Fruit fly (Drosophila melanogaster) whole organism, embryonic: ENCODE results near the gene BNIP3.
"Not testable (repeated sequence)": the region's sequence is repeated elsewhere in the genome, so short reads cannot be mapped to it uniquely, and the experiment has no call there.

Source experiments
- Abd-B ChIP-seq: fragments of 200-800 bp; sonication (Bioruptor generic); optimal IDR thresholded peaks from 2 replicates; lab custom pipeline; 2018; ENCODE audit warnings: missing biosample characterization, mild to moderate bottlenecking, missing genetic modification characterization, moderate library complexity
- Antp ChIP-seq: fragments of 200-800 bp; sonication (Bioruptor generic); optimal IDR thresholded peaks from 3 replicates; lab custom pipeline; 2016; ENCODE audit warnings: missing biosample characterization, missing genetic modification characterization
- CG1233 ChIP-seq: fragments of 200-800 bp; sonication (Bioruptor generic); optimal IDR thresholded peaks from 4 replicates; lab custom pipeline; 2018; ENCODE audit warnings: missing biosample characterization, mild to moderate bottlenecking, missing genetic modification characterization
- CG13894 ChIP-seq: fragments of 200-800 bp; sonication (Bioruptor generic); optimal IDR thresholded peaks from 3 replicates; lab custom pipeline; 2018; ENCODE audit warnings: missing biosample characterization, mild to moderate bottlenecking, missing genetic modification characterization, moderate library complexity
- CG14710 ChIP-seq: fragments of 200-800 bp; sonication (Bioruptor generic); optimal IDR thresholded peaks from 3 replicates; lab custom pipeline; 2019; ENCODE audit warnings: missing biosample characterization, mild to moderate bottlenecking, missing genetic modification characterization, moderate library complexity
- CG14860 ChIP-seq: fragments of 200-800 bp; sonication (Bioruptor generic); IDR thresholded peaks from 3 replicates; pipeline ENCODE4 v1.3.6; 2022; ENCODE audit warnings: missing biosample characterization, missing genetic modification characterization; ENCODE audit not compliant: partially characterized antibody
- CG17612 ChIP-seq: fragments of 200-800 bp; sonication (Bioruptor generic); IDR thresholded peaks from 2 replicates; pipeline ENCODE4 v1.3.6; 2022; ENCODE audit warnings: missing biosample characterization, missing genetic modification characterization
- CG17829 ChIP-seq: fragments of 200-800 bp; optimal IDR thresholded peaks from 2 replicates; lab custom pipeline; 2019; ENCODE audit warnings: missing biosample characterization, mild to moderate bottlenecking, missing genetic modification characterization, moderate library complexity
- CG18599 ChIP-seq: fragments of 200-800 bp; sonication (Bioruptor generic); optimal IDR thresholded peaks from 3 replicates; lab custom pipeline; 2017; ENCODE audit warnings: missing biosample characterization, missing genetic modification characterization, mild to moderate bottlenecking, moderate library complexity, missing genetic modification reagents
- CG2678 ChIP-seq: fragments of 200-800 bp; sonication (Bioruptor generic); optimal IDR thresholded peaks from 3 replicates; lab custom pipeline; 2019; ENCODE audit warnings: missing biosample characterization, mild to moderate bottlenecking, missing genetic modification characterization, moderate library complexity
- CG6654 ChIP-seq: fragments of 200-800 bp; sonication (Bioruptor generic); optimal IDR thresholded peaks from 2 replicates; lab custom pipeline; 2017; ENCODE audit warnings: missing biosample characterization, mild to moderate bottlenecking, missing genetic modification characterization
- CG7271 ChIP-seq: fragments of 200-800 bp; sonication (Bioruptor generic); optimal IDR thresholded peaks from 2 replicates; lab custom pipeline; 2018; ENCODE audit warnings: missing biosample characterization, mild to moderate bottlenecking, missing genetic modification characterization, moderate library complexity
- CG8281 ChIP-seq: fragments of 200-800 bp; sonication (Bioruptor generic); optimal IDR thresholded peaks from 2 replicates; lab custom pipeline; 2018; ENCODE audit warnings: missing biosample characterization, mild to moderate bottlenecking, missing genetic modification characterization, moderate library complexity
- CG8290 ChIP-seq, 3 experiments: fragments of 200-800 bp; sonication (Bioruptor generic); optimal IDR thresholded peaks; 2 replicates each; lab custom pipeline; 2016 to 2019; ENCODE audit warnings: missing biosample characterization in 3 of 3, missing genetic modification characterization in 3 of 3, mild to moderate bottlenecking in 2 of 3, moderate library complexity in 1 of 3
- Dll ChIP-seq: fragments of 200-800 bp; sonication (Bioruptor generic); IDR thresholded peaks from 4 replicates; pipeline ENCODE4 v1.3.6; 2022; ENCODE audit warnings: missing biosample characterization, missing genetic modification characterization; ENCODE audit not compliant: partially characterized antibody
- Dref ChIP-seq: fragments of 200-800 bp; sonication (Bioruptor generic); IDR thresholded peaks from 2 replicates; pipeline ENCODE4 v1.3.6; 2022; ENCODE audit warnings: missing biosample characterization, missing genetic modification characterization
- Ets65A ChIP-seq: fragments of 200-800 bp; sonication (Bioruptor generic); peaks from one replicate; lab custom pipeline; 2016; ENCODE audit warnings: missing biosample characterization, missing genetic modification characterization
- Meics ChIP-seq: fragments of 200-800 bp; sonication (Bioruptor generic); optimal IDR thresholded peaks from 2 replicates; lab custom pipeline; 2017; ENCODE audit warnings: missing biosample characterization, mild to moderate bottlenecking, missing genetic modification characterization
- Neu2 ChIP-seq: fragments of 200-800 bp; sonication (Bioruptor generic); optimal IDR thresholded peaks from 3 replicates; lab custom pipeline; 2016; ENCODE audit warnings: missing biosample characterization, missing genetic modification characterization, borderline replicate concordance
- Opbp ChIP-seq: fragments of 200-800 bp; sonication (Bioruptor generic); IDR thresholded peaks from 3 replicates; pipeline ENCODE4 v1.3.6; 2022; ENCODE audit warnings: missing biosample characterization, missing genetic modification characterization; ENCODE audit not compliant: partially characterized antibody
- Optix ChIP-seq: fragments of 200-800 bp; sonication (Bioruptor generic); IDR thresholded peaks from 3 replicates; pipeline ENCODE4 v1.3.6; 2022; ENCODE audit warnings: missing biosample characterization, missing genetic modification characterization
- Pdp1 ChIP-seq, 2 experiments: fragments of 200-800 bp; sonication (Bioruptor generic); optimal IDR thresholded peaks; 3 replicates each; lab custom pipeline; 2016; ENCODE audit warnings: missing biosample characterization in 2 of 2, missing genetic modification characterization in 2 of 2, mild to moderate bottlenecking in 1 of 2, moderate library complexity in 1 of 2
- Sox102F ChIP-seq: fragments of 200-800 bp; sonication (Bioruptor generic); optimal IDR thresholded peaks from 2 replicates; lab custom pipeline; 2018; ENCODE audit warnings: missing biosample characterization, mild to moderate bottlenecking, missing genetic modification characterization, moderate library complexity
- az2 ChIP-seq: fragments of 200-800 bp; sonication (Bioruptor generic); optimal IDR thresholded peaks from 3 replicates; lab custom pipeline; 2016; ENCODE audit warnings: missing biosample characterization, missing genetic modification characterization
- chinmo ChIP-seq: fragments of 200-800 bp; sonication (Bioruptor generic); IDR thresholded peaks from 4 replicates; pipeline ENCODE4 v1.3.6; 2022; ENCODE audit warnings: missing biosample characterization, missing genetic modification characterization; ENCODE audit not compliant: partially characterized antibody
- dpn ChIP-seq, 2 experiments: fragments of 200-800 bp; sonication (Bioruptor generic); optimal IDR thresholded peaks; 3 replicates each; lab custom pipeline; 2016; ENCODE audit warnings: missing biosample characterization in 2 of 2, missing genetic modification characterization in 2 of 2
- en ChIP-seq: fragments of 200-800 bp; sonication (Bioruptor generic); optimal IDR thresholded peaks from 2 replicates; lab custom pipeline; 2016; ENCODE audit warnings: missing biosample characterization, missing genetic modification characterization
- ewg ChIP-seq: fragments of 200-800 bp; sonication (Bioruptor generic); optimal IDR thresholded peaks from 3 replicates; lab custom pipeline; 2017; ENCODE audit warnings: mild to moderate bottlenecking, missing biosample characterization, missing genetic modification reagents, missing genetic modification characterization
- eyg ChIP-seq: fragments of 200-800 bp; sonication (Bioruptor generic); optimal IDR thresholded peaks from 3 replicates; lab custom pipeline; 2016; ENCODE audit warnings: missing biosample characterization, missing genetic modification characterization
- gem ChIP-seq: fragments of 200-800 bp; sonication (Bioruptor generic); optimal IDR thresholded peaks from 2 replicates; lab custom pipeline; 2019; ENCODE audit warnings: missing biosample characterization, mild to moderate bottlenecking, missing genetic modification characterization, moderate library complexity
- ham ChIP-seq: fragments of 200-800 bp; sonication (Bioruptor generic); IDR thresholded peaks from 2 replicates; pipeline ENCODE4 v1.3.6; 2022; ENCODE audit warnings: missing biosample characterization, missing genetic modification characterization
- knrl ChIP-seq: fragments of 200-800 bp; sonication (Bioruptor generic); IDR thresholded peaks from 3 replicates; pipeline ENCODE4 v1.3.6; 2022; ENCODE audit warnings: missing biosample characterization, missing genetic modification characterization; ENCODE audit not compliant: partially characterized antibody
- lola ChIP-seq, 3 experiments: fragments of >200 bp in 2 of 3; fragments of 200-800 bp in 1 of 3; sonication (Bioruptor generic) in 1 of 3; optimal IDR thresholded peaks; 2 replicates each; lab custom pipeline; 2017 to 2019; ENCODE audit warnings: missing biosample characterization in 3 of 3, missing genetic modification characterization in 3 of 3, mild to moderate bottlenecking in 1 of 3, moderate library complexity in 1 of 3
- lov ChIP-seq, 2 experiments: fragments of 200-800 bp in 1 of 2; fragments of >200 bp in 1 of 2; sonication (Bioruptor generic) in 1 of 2; IDR thresholded peaks in 1 of 2; optimal IDR thresholded peaks in 1 of 2; 2 replicates in 1 of 2; 3 replicates in 1 of 2; pipeline versions ENCODE4 v1.3.6 to Lab custom; 2017 to 2022; ENCODE audit warnings: missing biosample characterization in 1 of 2, missing genetic modification characterization in 1 of 2
- mld ChIP-seq: fragments of 200-800 bp; sonication (Bioruptor generic); IDR thresholded peaks from 3 replicates; pipeline ENCODE4 v1.3.6; 2022; ENCODE audit warnings: missing biosample characterization, missing genetic modification characterization; ENCODE audit not compliant: partially characterized antibody
- sc ChIP-seq, 3 experiments: fragments of >200 bp in 2 of 3; fragments of 200-800 bp in 1 of 3; sonication (Bioruptor generic) in 1 of 3; optimal IDR thresholded peaks; 2 replicates in 2 of 3; 3 replicates in 1 of 3; lab custom pipeline; 2017; ENCODE audit warnings: mild to moderate bottlenecking in 1 of 3, missing biosample characterization in 1 of 3, missing genetic modification characterization in 1 of 3, missing genetic modification reagents in 1 of 3
- sens ChIP-seq: fragments of 200-800 bp; sonication (Bioruptor generic); peaks from one replicate; lab custom pipeline; 2016; ENCODE audit warnings: missing biosample characterization, missing genetic modification characterization
- sisA ChIP-seq: fragments of 200-800 bp; sonication (Bioruptor generic); IDR thresholded peaks from 2 replicates; pipeline ENCODE4 v1.3.6; 2022; ENCODE audit warnings: missing biosample characterization, missing genetic modification characterization
- sob ChIP-seq: fragments of 200-800 bp; sonication (Bioruptor generic); IDR thresholded peaks from 2 replicates; pipeline ENCODE4 v1.3.6; 2022; ENCODE audit warnings: missing biosample characterization, missing genetic modification characterization
- twi ChIP-seq: fragments of 200-800 bp; optimal IDR thresholded peaks from 2 replicates; lab custom pipeline; 2019; ENCODE audit warnings: missing biosample characterization, mild to moderate bottlenecking, missing genetic modification characterization, moderate library complexity
- tx ChIP-seq: fragments of 200-800 bp; sonication (Bioruptor generic); optimal IDR thresholded peaks from 2 replicates; lab custom pipeline; 2016; ENCODE audit warnings: missing biosample characterization, missing genetic modification characterization
- vnd ChIP-seq: fragments of 200-800 bp; sonication (Bioruptor generic); IDR thresholded peaks from 3 replicates; pipeline ENCODE4 v1.3.6; 2022; ENCODE audit warnings: missing biosample characterization, missing genetic modification characterization; ENCODE audit not compliant: partially characterized antibody

The BNIP3 gene

DNA sequence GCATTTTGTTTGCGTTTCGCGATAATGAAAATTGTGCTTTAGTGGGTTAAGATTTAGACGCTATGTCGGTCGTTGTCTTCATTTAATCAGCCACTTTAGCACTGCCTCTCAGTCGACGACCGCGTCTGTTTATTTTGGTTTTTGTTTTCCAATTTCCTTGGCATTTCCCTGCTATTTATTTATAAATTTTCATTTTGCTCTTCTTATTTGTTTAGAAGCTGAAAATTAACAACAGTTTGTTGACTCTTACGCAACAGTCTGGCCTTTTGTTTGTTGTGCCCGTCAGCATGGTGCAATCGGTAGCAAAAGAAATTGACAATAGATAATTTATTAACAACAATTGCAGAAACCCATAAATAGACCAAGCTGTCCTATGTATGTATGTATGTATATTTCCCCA lies 11.6 kb downstream of the BNIP3 start (continued):
- no peak for TF ChIP-seq Sox102F (GFP tag; lab: Kevin White, UChicago)

DNA sequence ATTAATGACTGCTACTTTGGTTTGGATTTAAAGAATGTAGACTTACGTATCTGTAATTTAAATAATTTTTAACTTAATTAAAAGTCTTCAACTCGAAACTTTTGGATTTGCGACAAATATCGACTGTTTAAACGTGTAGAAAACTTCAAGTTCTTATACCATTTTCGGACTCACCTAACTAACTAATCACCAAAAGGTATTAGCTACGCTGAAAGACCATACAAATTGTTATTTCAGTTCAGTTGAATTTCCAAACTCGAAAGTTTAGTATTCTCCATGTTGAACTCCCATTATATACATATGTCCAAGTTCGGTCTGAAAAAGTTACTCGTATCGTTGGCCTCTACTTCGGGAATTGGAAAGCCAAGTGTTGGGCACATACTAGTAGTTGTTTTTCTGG lies 13.5 kb downstream of the BNIP3 start, which contains the start of gene CG5078:
Gene CG5078 (plus strand): TSS at position 301 of the 400 bp plus-strand sequence.
- TF ChIP-seq Ets65A (peak; percentile 66), Dref (GFP tag; lab: Robert Waterston, UW) (no peak), sens (peak; percentile 2)

DNA sequence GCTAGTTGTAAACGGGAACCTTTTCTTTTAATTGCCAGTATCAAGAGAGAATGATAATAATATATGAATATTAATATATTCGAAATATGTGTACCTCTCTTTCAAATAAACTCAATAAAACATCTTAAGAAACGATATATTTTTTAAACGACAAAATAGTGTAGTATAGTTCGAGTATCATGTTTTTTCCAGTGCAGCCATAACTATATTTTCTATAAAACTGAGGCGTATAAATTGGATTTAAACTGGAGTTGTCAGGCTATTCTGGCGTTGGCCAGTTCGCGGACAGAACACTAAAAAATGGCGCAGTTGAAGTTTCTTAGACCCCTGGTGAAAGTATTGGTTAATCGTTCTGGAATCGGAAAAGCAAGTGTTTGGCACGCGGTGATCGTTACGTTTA lies 15.3 kb downstream of the BNIP3 start, which contains the start of gene CG17637:
Gene CG17637 (plus strand): TSS at position 301 of the 400 bp plus-strand sequence.
- not testable (repeated sequence) for TF ChIP-seq CG6654 (GFP tag; lab: Kevin White, UChicago); Abd-B (GFP tag; lab: Kevin White, UChicago); az2

DNA sequence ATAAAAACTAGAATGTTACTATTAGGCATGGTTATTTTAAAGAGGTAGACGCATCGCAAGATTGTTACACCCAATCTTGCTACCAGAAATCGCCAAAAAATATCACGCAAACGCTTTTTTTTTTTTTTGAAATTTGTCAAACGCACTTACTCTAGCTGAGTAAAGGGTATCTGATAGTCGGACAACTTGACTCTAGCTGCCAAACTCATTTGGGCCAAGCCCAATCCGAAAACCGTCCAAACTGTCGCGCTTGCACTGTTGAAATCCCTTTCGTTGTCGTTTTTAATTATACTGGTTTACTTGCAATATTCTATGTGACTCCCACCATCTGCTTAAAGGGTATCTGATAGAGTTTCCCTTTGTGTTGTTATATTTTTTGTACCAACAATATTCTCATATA lies 15.9 kb downstream of the BNIP3 start:
- TF ChIP-seq lov (optimal IDR thresholded peaks at IDR 0.05; lab: Kevin White, UChicago) (no peak), lov (GFP tag; IDR thresholded peaks at IDR 0.05; lab: Robert Waterston, UW) (no peak), en (GFP tag; lab: Kevin White, UChicago) (no peak), sisA (GFP tag; lab: Robert Waterston, UW) (no peak), CG8281 (tag; lab: Kevin White, UChicago) (no peak), dpn (GFP tag; optimal IDR thresholded peaks at IDR 0.05; lab: Kevin White, UChicago) (no peak), chinmo (GFP tag; lab: Robert Waterston, UW) (no peak), Dll (GFP tag; lab: Robert Waterston, UW) (0 out of 4 replicates have a peak, but pooled peaks have one; percentile 24), CG14710 (tag; lab: Kevin White, UChicago) (no peak), CG1233 (GFP tag; lab: Kevin White, UChicago) (no peak), ewg (GFP tag; lab: Kevin White, UChicago) (no peak), sob (GFP tag; lab: Robert Waterston, UW) (no peak), Antp (GFP tag; lab: Kevin White, UChicago) (no peak), CG17612 (GFP tag; lab: Robert Waterston, UW) (no peak), knrl (peak; percentile 11; the same call in 1 of the 3 replicates), twi (no peak), CG2678 (no peak), Meics (GFP tag; lab: Kevin White, UChicago) (no peak), Optix (GFP tag; lab: Robert Waterston, UW) (no peak), CG18599 (GFP tag; lab: Kevin White, UChicago) (no peak), Pdp1 (GFP tag; optimal IDR thresholded peaks at IDR 0.05; lab: Kevin White, UChicago) (no peak), ham (no peak), Opbp (GFP tag; lab: Robert Waterston, UW) (no peak), Ets65A (peak; percentile 52), vnd (GFP tag; lab: Robert Waterston, UW) (0 out of 3 replicates have a peak, but pooled peaks have one; percentile 36), CG14860 (GFP tag; lab: Robert Waterston, UW) (peak; percentile 58; the same call in 2 of the 3 replicates), sc (optimal IDR thresholded peaks at IDR 0.05; lab: Kevin White, UChicago) (no peak), sc (GFP tag; optimal IDR thresholded peaks at IDR 0.05; lab: Kevin White, UChicago) (no peak), lola (GFP tag; optimal IDR thresholded peaks at IDR 0.05; lab: Kevin White, UChicago) (no peak), mld (GFP tag; lab: Robert Waterston, UW) (0 out of 3 replicates have a peak, but pooled peaks have one; percentile 35), Neu2 (no peak), CG8290 (GFP tag; optimal IDR thresholded peaks at IDR 0.05; lab: Kevin White, UChicago) (no peak), CG8290 (tag; optimal IDR thresholded peaks at IDR 0.05; lab: Kevin White, UChicago) (no peak), CG7271 (tag; lab: Kevin White, UChicago) (no peak), CG17829 (tag; lab: Kevin White, UChicago) (no peak), gem (tag; lab: Kevin White, UChicago) (no peak), CG13894 (no peak), eyg (GFP tag; lab: Kevin White, UChicago) (no peak), tx (GFP tag; lab: Kevin White, UChicago) (no peak)
